Fruit fly (Drosophila melanogaster): Measurements from ENCODE around the gene CG10171.

The CG10171 gene

dm6 chr3L:13387608-13388007 is at the start of gene CG10171:
TSS of gene CG10171 (minus strand) at chr3L:13387907.
- no peak for TF ChIP-seq insv (optimal IDR thresholded peaks at IDR 0.05)
- no peak for TF ChIP-seq ttk (optimal IDR thresholded peaks at IDR 0.05)
- no peak for TF ChIP-seq Sin3A (optimal IDR thresholded peaks at IDR 0.05)
- TF ChIP-seq psq (optimal IDR thresholded peaks at IDR 0.05), result no peak
- no peak for TF ChIP-seq Myc (optimal IDR thresholded peaks at IDR 0.05)
- TF ChIP-seq h (optimal IDR thresholded peaks at IDR 0.05), result no peak

dm6 chr3L:13437036-13437435 is 49.3 kb upstream of the CG10171 start, which contains the start of gene CG10154:
TSS of gene CG10154 (minus strand) at chr3L:13437136.
- no peak for TF ChIP-seq psq (optimal IDR thresholded peaks at IDR 0.05)
- TF ChIP-seq Myc (optimal IDR thresholded peaks at IDR 0.05), result no peak
- no peak for TF ChIP-seq h (optimal IDR thresholded peaks at IDR 0.05)
- no peak for TF ChIP-seq ttk (optimal IDR thresholded peaks at IDR 0.05)
- no peak for TF ChIP-seq insv (optimal IDR thresholded peaks at IDR 0.05)
- TF ChIP-seq Sin3A (optimal IDR thresholded peaks at IDR 0.05), result no peak

DNA sequence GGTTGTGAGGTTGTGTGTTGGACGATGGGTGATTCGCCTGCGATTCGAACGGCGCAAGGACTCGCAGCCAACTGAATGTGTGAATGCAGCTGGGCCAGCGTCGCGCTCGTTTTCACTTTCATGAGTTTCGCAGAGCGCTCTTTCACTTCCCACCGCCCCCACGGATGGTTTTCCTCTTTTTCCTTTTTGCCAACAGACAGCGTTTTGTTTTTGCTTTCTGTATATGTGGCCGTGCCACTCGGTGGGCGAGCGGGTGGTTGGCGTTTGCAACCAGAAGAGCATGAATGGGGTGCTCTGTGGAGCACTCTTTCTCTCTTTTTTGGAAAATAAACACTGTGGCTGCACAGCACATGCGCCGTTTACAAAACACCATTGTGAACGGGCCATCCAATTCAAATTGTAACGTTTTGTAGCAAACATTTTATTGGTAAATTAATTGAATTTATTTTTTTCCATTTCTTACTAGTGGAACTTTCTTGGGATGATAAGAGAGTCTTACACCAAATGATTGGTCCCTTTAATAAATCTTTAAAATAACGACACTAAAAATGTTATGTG is 47.5 kb upstream of the CG10171 start, which contains the start of gene CG10713:
CG10713 (minus strand) TSS at position 60 of the 558 bp plus-strand sequence.
- TF ChIP-seq psq (optimal IDR thresholded peaks at IDR 0.05) (no peak), insv (optimal IDR thresholded peaks at IDR 0.05) (no peak), Myc (optimal IDR thresholded peaks at IDR 0.05) (no peak), h (optimal IDR thresholded peaks at IDR 0.05) (no peak), Sin3A (optimal IDR thresholded peaks at IDR 0.05) (no peak), ttk (optimal IDR thresholded peaks at IDR 0.05) (no peak)

- no peak for TF ChIP-seq h (optimal IDR thresholded peaks at IDR 0.05)
- no peak for TF ChIP-seq psq (optimal IDR thresholded peaks at IDR 0.05)
- no peak for TF ChIP-seq ttk (optimal IDR thresholded peaks at IDR 0.05)
- TF ChIP-seq Myc (optimal IDR thresholded peaks at IDR 0.05), result no peak
- no peak for TF ChIP-seq insv (optimal IDR thresholded peaks at IDR 0.05)
- no peak for TF ChIP-seq Sin3A (optimal IDR thresholded peaks at IDR 0.05)
Measured at dm6 chr3L:13433522-13433921, 45.8 kb upstream of the CG10171 start.

dm6 chr3L:13432791-13433190 is 45.1 kb upstream of the CG10171 start:
- no peak for TF ChIP-seq Myc (optimal IDR thresholded peaks at IDR 0.05)
- TF ChIP-seq ttk (optimal IDR thresholded peaks at IDR 0.05), result no peak
- TF ChIP-seq Sin3A (optimal IDR thresholded peaks at IDR 0.05), result no peak
- TF ChIP-seq insv (optimal IDR thresholded peaks at IDR 0.05), result no peak
- no peak for TF ChIP-seq psq (optimal IDR thresholded peaks at IDR 0.05)
- no peak for TF ChIP-seq h (optimal IDR thresholded peaks at IDR 0.05)

- TF ChIP-seq Sin3A (optimal IDR thresholded peaks at IDR 0.05), result no peak
- TF ChIP-seq Myc (optimal IDR thresholded peaks at IDR 0.05), result no peak
- no peak for TF ChIP-seq h (optimal IDR thresholded peaks at IDR 0.05)
- TF ChIP-seq ttk (optimal IDR thresholded peaks at IDR 0.05), result no peak
- TF ChIP-seq insv (optimal IDR thresholded peaks at IDR 0.05), result no peak
- no peak for TF ChIP-seq psq (optimal IDR thresholded peaks at IDR 0.05)
Measured at dm6 chr3L:13430171-13430570, 42.5 kb upstream of the CG10171 start.

dm6 chr3L:13426573-13426972 is 38.9 kb upstream of the CG10171 start, which contains the start of gene CG14105:
TSS of gene CG14105 (minus strand) at chr3L:13426673.
- TF ChIP-seq psq (optimal IDR thresholded peaks at IDR 0.05), result no peak
- TF ChIP-seq Sin3A (optimal IDR thresholded peaks at IDR 0.05), result no peak
- TF ChIP-seq h (optimal IDR thresholded peaks at IDR 0.05), result no peak
- TF ChIP-seq Myc (optimal IDR thresholded peaks at IDR 0.05), result no peak
- TF ChIP-seq ttk (optimal IDR thresholded peaks at IDR 0.05), result no peak
- no peak for TF ChIP-seq insv (optimal IDR thresholded peaks at IDR 0.05)

dm6 chr3L:13425571-13425970 is 37.9 kb upstream of the CG10171 start, which contains the start of gene CG14106:
TSS of gene CG14106 (minus strand) at chr3L:13425671.
- TF ChIP-seq h (optimal IDR thresholded peaks at IDR 0.05) (no peak), ttk (optimal IDR thresholded peaks at IDR 0.05) (no peak), psq (optimal IDR thresholded peaks at IDR 0.05) (no peak), insv (optimal IDR thresholded peaks at IDR 0.05) (no peak), Myc (optimal IDR thresholded peaks at IDR 0.05) (no peak), Sin3A (optimal IDR thresholded peaks at IDR 0.05) (no peak)

- no peak for TF ChIP-seq ttk (optimal IDR thresholded peaks at IDR 0.05)
- no peak for TF ChIP-seq Myc (optimal IDR thresholded peaks at IDR 0.05)
Measured at dm6 chr3L:13424068-13424467, 36.4 kb upstream of the CG10171 start, which contains the start of gene CG33263. TSS of gene CG33263 (minus strand) at chr3L:13424168.

dm6 chr3L:13422286-13422787 is 34.6 kb upstream of the CG10171 start, which contains the start of gene CG32121:
TSS of gene CG32121 (minus strand) at chr3L:13422336.
- no peak for TF ChIP-seq Myc (optimal IDR thresholded peaks at IDR 0.05)
- no peak for TF ChIP-seq Sin3A (optimal IDR thresholded peaks at IDR 0.05)
- no peak for TF ChIP-seq h (optimal IDR thresholded peaks at IDR 0.05)
- no peak for TF ChIP-seq psq (optimal IDR thresholded peaks at IDR 0.05)
- TF ChIP-seq ttk (optimal IDR thresholded peaks at IDR 0.05), result no peak
- TF ChIP-seq insv (optimal IDR thresholded peaks at IDR 0.05), result no peak

- TF ChIP-seq Sin3A (optimal IDR thresholded peaks at IDR 0.05) (no peak), h (optimal IDR thresholded peaks at IDR 0.05) (no peak), insv (optimal IDR thresholded peaks at IDR 0.05) (no peak), psq (optimal IDR thresholded peaks at IDR 0.05) (no peak), Myc (optimal IDR thresholded peaks at IDR 0.05) (no peak), ttk (optimal IDR thresholded peaks at IDR 0.05) (no peak)
Measured at dm6 chr3L:13420212-13420611, 32.5 kb upstream of the CG10171 start.

dm6 chr3L:13412886-13413224 is 25.1 kb upstream of the CG10171 start:
- TF ChIP-seq h (optimal IDR thresholded peaks at IDR 0.05), result no peak
- TF ChIP-seq psq (optimal IDR thresholded peaks at IDR 0.05), result no peak
- TF ChIP-seq ttk (optimal IDR thresholded peaks at IDR 0.05), result no peak
- no peak for TF ChIP-seq Myc (optimal IDR thresholded peaks at IDR 0.05)
- no peak for TF ChIP-seq insv (optimal IDR thresholded peaks at IDR 0.05)
- no peak for TF ChIP-seq Sin3A (optimal IDR thresholded peaks at IDR 0.05)

Data from Kc167 (cell line).